Worm (Caenorhabditis elegans) whole organism, late embryonic: ENCODE data around the gene Y43F8B.2.

Experiments used
- C08G9.2 ChIP-seq: sonication (generic microtip); optimal IDR thresholded peaks from 2 replicates; lab custom pipeline; 2016; ENCODE audit warnings: mild to moderate bottlenecking, missing genetic modification characterization, moderate library complexity, missing compliant biosample characterization
- C38D4.7 ChIP-seq: fragments of 200-800 bp; sonication (Bioruptor generic); optimal IDR thresholded peaks from 2 replicates; lab custom pipeline; 2018; ENCODE audit warnings: mild to moderate bottlenecking, missing genetic modification characterization, moderate library complexity, missing compliant biosample characterization
- K09A11.1 ChIP-seq: sonication (generic microtip); optimal IDR thresholded peaks from 2 replicates; lab custom pipeline; 2017; ENCODE audit warnings: antibody characterized with exemption, mild to moderate bottlenecking, missing genetic modification characterization, missing compliant biosample characterization; ENCODE audit not compliant: insufficient read depth
- T23F11.4 ChIP-seq: fragments of 200-800 bp; sonication (Bioruptor generic); optimal IDR thresholded peaks from 2 replicates; lab custom pipeline; 2018; ENCODE audit warnings: mild to moderate bottlenecking, missing genetic modification characterization, missing compliant biosample characterization
- Y22D7AL.16 ChIP-seq: sonication (generic microtip); optimal IDR thresholded peaks from 2 replicates; lab custom pipeline; 2016; ENCODE audit warnings: missing genetic modification characterization, missing compliant biosample characterization
- ama-1 ChIP-seq: fragments of 150-350 bp; optimal IDR thresholded peaks from 2 replicates; lab custom pipeline; 2014
- ceh-14 ChIP-seq: sonication (generic microtip); optimal IDR thresholded peaks from 2 replicates; lab custom pipeline; 2016; ENCODE audit warnings: missing genotype, missing genetic modification characterization, missing compliant biosample characterization
- ceh-18 ChIP-seq: sonication (generic microtip); optimal IDR thresholded peaks from 2 replicates; lab custom pipeline; 2016; ENCODE audit warnings: missing genetic modification characterization, missing compliant biosample characterization
- ceh-22 ChIP-seq: sonication (generic microtip); optimal IDR thresholded peaks from 2 replicates; lab custom pipeline; 2017; ENCODE audit warnings: missing biosample characterization, missing genetic modification characterization
- ceh-30 ChIP-seq: fragments of 150-350 bp; optimal IDR thresholded peaks from 2 replicates; lab custom pipeline; 2014; ENCODE audit warnings: missing biosample characterization, missing genetic modification characterization
- ceh-31 ChIP-seq: sonication (generic microtip); optimal IDR thresholded peaks from 2 replicates; lab custom pipeline; 2016; ENCODE audit warnings: missing genetic modification characterization, missing compliant biosample characterization
- ceh-45 ChIP-seq: fragments of 200-800 bp; sonication (Bioruptor generic); IDR thresholded peaks from 2 replicates; pipeline ENCODE4 v1.3.6; 2022; ENCODE audit warnings: missing genetic modification reagents, missing genetic modification characterization, missing compliant biosample characterization
- ceh-6 ChIP-seq: fragments of 200-800 bp; sonication (Bioruptor generic); optimal IDR thresholded peaks from 2 replicates; lab custom pipeline; 2018; ENCODE audit warnings: mild to moderate bottlenecking, missing genetic modification characterization, missing compliant biosample characterization
- ceh-9 ChIP-seq: sonication (generic microtip); optimal IDR thresholded peaks from 2 replicates; lab custom pipeline; 2016; ENCODE audit warnings: mild to moderate bottlenecking, missing genetic modification characterization, inconsistent platforms, missing compliant biosample characterization
- che-1 ChIP-seq: sonication (generic microtip); optimal IDR thresholded peaks from 2 replicates; lab custom pipeline; 2016; ENCODE audit warnings: mild to moderate bottlenecking, missing genetic modification characterization, missing compliant biosample characterization
- dmd-4 ChIP-seq: sonication (generic microtip); optimal IDR thresholded peaks from 2 replicates; lab custom pipeline; 2016; ENCODE audit warnings: borderline replicate concordance, missing genetic modification characterization, missing compliant biosample characterization
- dve-1 ChIP-seq: sonication (generic microtip); optimal IDR thresholded peaks from 2 replicates; lab custom pipeline; 2017; ENCODE audit warnings: antibody characterized with exemption, mild to moderate bottlenecking, missing genetic modification characterization, missing compliant biosample characterization
- elt-2 ChIP-seq: sonication (generic microtip); optimal IDR thresholded peaks from 2 replicates; lab custom pipeline; 2016; ENCODE audit warnings: missing genetic modification reagents, missing genetic modification characterization, missing compliant biosample characterization
- elt-4 ChIP-seq: sonication (generic microtip); optimal IDR thresholded peaks from 2 replicates; lab custom pipeline; 2016; ENCODE audit warnings: missing genetic modification characterization, missing compliant biosample characterization
- fax-1 ChIP-seq: sonication (generic microtip); optimal IDR thresholded peaks from 2 replicates; lab custom pipeline; 2016; ENCODE audit warnings: missing genotype, missing genetic modification characterization, missing compliant biosample characterization
- fkh-10 ChIP-seq: fragments of 150-350 bp; optimal IDR thresholded peaks from 2 replicates; lab custom pipeline; 2014; ENCODE audit warnings: missing biosample characterization, missing genetic modification reagents, missing genetic modification characterization
- fkh-6 ChIP-seq: sonication (generic microtip); optimal IDR thresholded peaks from 2 replicates; lab custom pipeline; 2016; ENCODE audit warnings: missing genetic modification characterization, missing compliant biosample characterization
- hlh-13 ChIP-seq: fragments of 200-800 bp; sonication (Bioruptor generic); optimal IDR thresholded peaks from 2 replicates; lab custom pipeline; 2018; ENCODE audit warnings: mild to moderate bottlenecking, missing genetic modification characterization, missing compliant biosample characterization
- hlh-30 ChIP-seq: sonication (generic microtip); optimal IDR thresholded peaks from 2 replicates; lab custom pipeline; 2017; ENCODE audit warnings: antibody characterized with exemption, missing genetic modification characterization, missing compliant biosample characterization; ENCODE audit not compliant: insufficient read depth
- hlh-8 ChIP-seq: sonication (generic microtip); optimal IDR thresholded peaks from 2 replicates; lab custom pipeline; 2016; ENCODE audit warnings: missing genotype, missing genetic modification characterization, missing compliant biosample characterization
- lim-6 ChIP-seq: sonication (generic microtip); optimal IDR thresholded peaks from 2 replicates; lab custom pipeline; 2016; ENCODE audit warnings: missing genetic modification characterization, missing compliant biosample characterization
- lin-11 ChIP-seq: fragments of 200-800 bp; sonication (Bioruptor generic); optimal IDR thresholded peaks from 2 replicates; lab custom pipeline; 2018; ENCODE audit warnings: mild to moderate bottlenecking, missing genetic modification characterization, missing compliant biosample characterization
- mec-3 ChIP-seq: sonication (generic microtip); optimal IDR thresholded peaks from 2 replicates; lab custom pipeline; 2016; ENCODE audit warnings: borderline replicate concordance, missing genetic modification characterization, missing compliant biosample characterization
- nfya-1 ChIP-seq: sonication (generic microtip); optimal IDR thresholded peaks from 2 replicates; lab custom pipeline; 2017; ENCODE audit warnings: missing genetic modification characterization, mild to moderate bottlenecking, missing compliant biosample characterization, antibody characterized with exemption, moderate library complexity
- nhr-11 ChIP-seq: fragments of 150-350 bp; optimal IDR thresholded peaks from 2 replicates; lab custom pipeline; 2014; ENCODE audit warnings: missing biosample characterization, missing genetic modification characterization
- odd-2 ChIP-seq: sonication (generic microtip); optimal IDR thresholded peaks from 2 replicates; lab custom pipeline; 2017; ENCODE audit warnings: antibody characterized with exemption, mild to moderate bottlenecking, missing genetic modification characterization, missing compliant biosample characterization
- pat-9 ChIP-seq: fragments of 200-800 bp; sonication (Bioruptor generic); optimal IDR thresholded peaks from 2 replicates; lab custom pipeline; 2018; ENCODE audit warnings: mild to moderate bottlenecking, missing genetic modification characterization, moderate library complexity, missing compliant biosample characterization
- pros-1 ChIP-seq: fragments of 150-350 bp; optimal IDR thresholded peaks from 2 replicates; lab custom pipeline; 2014; ENCODE audit warnings: missing biosample characterization, missing genetic modification reagents, missing genetic modification characterization
- sdc-2 ChIP-seq: sonication (generic microtip); optimal IDR thresholded peaks from 2 replicates; lab custom pipeline; 2016; ENCODE audit warnings: missing genotype, missing genetic modification characterization, missing compliant biosample characterization
- sox-2 ChIP-seq: fragments of 200-800 bp; sonication (Bioruptor generic); IDR thresholded peaks from 2 replicates; pipeline ENCODE4 v1.3.6; 2022; ENCODE audit warnings: missing genetic modification reagents, missing genetic modification characterization, missing compliant biosample characterization
- sox-4 ChIP-seq: sonication (generic microtip); optimal IDR thresholded peaks from 2 replicates; lab custom pipeline; 2017; ENCODE audit warnings: mild to moderate bottlenecking, missing genetic modification characterization, inconsistent platforms, missing compliant biosample characterization
- tbx-7 ChIP-seq: sonication (generic microtip); optimal IDR thresholded peaks from 2 replicates; lab custom pipeline; 2016; ENCODE audit warnings: missing genotype, missing genetic modification characterization, missing compliant biosample characterization
- unc-55 ChIP-seq: sonication (generic microtip); optimal IDR thresholded peaks from 2 replicates; lab custom pipeline; 2017; ENCODE audit warnings: missing biosample characterization, missing genetic modification reagents, missing genetic modification characterization
- ztf-16 ChIP-seq: sonication (generic microtip); optimal IDR thresholded peaks from 2 replicates; lab custom pipeline; 2017; ENCODE audit warnings: missing genetic modification characterization, missing compliant biosample characterization

The Y43F8B.2 gene

ce11 chrV:19546673-19547072 is 13.8 kb upstream of the Y43F8B.2 start:
- TF ChIP-seq hlh-8 (tag; lab: Kevin White, UChicago) (no peak), hlh-13 (GFP tag; lab: Kevin White, UChicago) (no peak), mec-3 (no peak), ceh-18 (tag; lab: Kevin White, UChicago) (peak; percentile 37)

- no peak for TF ChIP-seq fkh-6 (tag; lab: Kevin White, UChicago)
- no peak for TF ChIP-seq ama-1 (lab: Kevin White, UChicago)
- TF ChIP-seq lim-6 (tag; lab: Kevin White, UChicago): no peak
- no peak for TF ChIP-seq K09A11.1 (tag; lab: Kevin White, UChicago)
- TF ChIP-seq C08G9.2: no peak
- no peak for TF ChIP-seq hlh-30
- no peak for TF ChIP-seq hlh-8 (tag; lab: Kevin White, UChicago)
- no peak for TF ChIP-seq C38D4.7 (GFP tag; lab: Kevin White, UChicago)
- no peak for TF ChIP-seq ceh-30 (tag; lab: Kevin White, UChicago)
- no peak for TF ChIP-seq sdc-2 (tag; lab: Kevin White, UChicago)
- TF ChIP-seq fkh-10 (GFP tag; lab: Kevin White, UChicago): no peak
These were observed 13.2 kb upstream of the Y43F8B.2 start, which contains the start of gene Y43F8B.1 for ce11 chrV:19546100-19546499. TSS of gene Y43F8B.1 (minus strand) at chrV:19546200.

- peak; percentile 3 for TF ChIP-seq ceh-14 (tag; lab: Kevin White, UChicago)
- no peak for TF ChIP-seq C08G9.2
- TF ChIP-seq ceh-9 (tag; lab: Kevin White, UChicago): no peak
- no peak for TF ChIP-seq Y22D7AL.16 (tag; lab: Kevin White, UChicago)
- no peak for TF ChIP-seq nfya-1 (tag; lab: Kevin White, UChicago)
- TF ChIP-seq ceh-6 (GFP tag; lab: Kevin White, UChicago): no peak
- no peak for TF ChIP-seq ceh-22 (tag; lab: Kevin White, UChicago)
- peak; percentile 8 for TF ChIP-seq ceh-31
- no peak for TF ChIP-seq odd-2 (tag; lab: Kevin White, UChicago)
- TF ChIP-seq unc-55 (GFP tag; lab: Kevin White, UChicago): no peak
These were observed 12.1 kb upstream of the Y43F8B.2 start for ce11 chrV:19545026-19545425.

ce11 chrV:19543509-19543908 is 10.6 kb upstream of the Y43F8B.2 start:
- TF ChIP-seq dmd-4 (tag; lab: Kevin White, UChicago) (no peak), dve-1 (peak; percentile 59), ceh-9 (tag; lab: Kevin White, UChicago) (no peak)

ce11 chrV:19540916-19541315 is 8.0 kb upstream of the Y43F8B.2 start:
- no peak for TF ChIP-seq ztf-16 (tag; lab: Kevin White, UChicago)
- TF ChIP-seq Y22D7AL.16 (tag; lab: Kevin White, UChicago): no peak
- no peak for TF ChIP-seq pros-1
- TF ChIP-seq ceh-9 (tag; lab: Kevin White, UChicago): no peak
- no peak for TF ChIP-seq dve-1

- TF ChIP-seq che-1 (tag; lab: Kevin White, UChicago) (no peak), elt-2 (tag; lab: Kevin White, UChicago) (peak; percentile 86)
These were observed 570 bp upstream of the Y43F8B.2 start for ce11 chrV:19533480-19533879.

- TF ChIP-seq T23F11.4 (GFP tag; lab: Kevin White, UChicago) (no peak), ceh-45 (GFP tag; lab: Robert Waterston, UW) (no peak), fax-1 (tag; lab: Kevin White, UChicago) (no peak), dve-1 (no peak), odd-2 (tag; lab: Kevin White, UChicago) (no peak), elt-4 (tag; lab: Kevin White, UChicago) (no peak), ceh-6 (GFP tag; lab: Kevin White, UChicago) (no peak), nhr-11 (no peak), tbx-7 (tag; lab: Kevin White, UChicago) (no peak), sox-4 (tag; lab: Kevin White, UChicago) (no peak), sox-2 (no peak), lin-11 (no peak), pat-9 (no peak), ztf-16 (tag; lab: Kevin White, UChicago) (no peak), pros-1 (no peak), sdc-2 (tag; lab: Kevin White, UChicago) (no peak)
These were observed 1.9 kb downstream of the Y43F8B.2 start for ce11 chrV:19531034-19531433.
